Worm (Caenorhabditis elegans): ENCODE measurements around the gene F15H10.9.

DNA sequence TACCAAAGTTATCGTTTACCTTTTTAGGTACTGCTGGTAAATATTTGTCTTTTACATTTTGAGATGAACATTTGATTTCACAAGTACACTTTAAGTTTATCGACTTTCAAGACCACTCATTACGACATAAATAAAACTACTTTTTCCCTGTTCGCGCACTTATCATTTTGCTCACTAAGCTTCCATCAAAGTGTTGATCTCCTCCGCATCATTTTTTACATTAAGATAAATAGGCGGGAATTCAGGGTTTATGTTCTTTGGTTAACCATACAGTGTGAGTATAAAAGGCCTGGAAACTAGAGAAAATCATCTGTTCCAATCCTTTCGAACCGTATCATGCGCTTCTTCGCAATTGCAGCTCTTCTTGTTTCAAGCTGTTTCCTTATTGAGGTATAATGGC, 32.4 kb downstream of the F15H10.9 start, which contains the start of gene pqn-2:
- TF ChIP-seq unc-130 (GFP tag; optimal IDR thresholded peaks at IDR 0.05) (no peak), ztf-26 (tag; optimal IDR thresholded peaks at IDR 0.05) (no peak), tlf-1 (GFP tag; optimal IDR thresholded peaks at IDR 0.05) (no peak), lin-54 (GFP tag; optimal IDR thresholded peaks at IDR 0.05) (no peak), lin-35 (GFP tag; optimal IDR thresholded peaks at IDR 0.05) (no peak), ztf-25 (GFP tag; IDR thresholded peaks at IDR 0.05) (no peak), aptf-3 (GFP tag; IDR thresholded peaks at IDR 0.05) (no peak), dpl-1 (GFP tag; optimal IDR thresholded peaks at IDR 0.05) (no peak), cebp-1 (GFP tag; IDR thresholded peaks at IDR 0.05) (no peak), cebp-1 (tag; optimal IDR thresholded peaks at IDR 0.05) (no peak), Y79H2A.3 (GFP tag; conservative IDR thresholded peaks at IDR 0.05) (no peak), B0019.2 (GFP tag; conservative IDR thresholded peaks at IDR 0.05) (no peak)
